Fruit fly (Drosophila melanogaster) Kc167 (cell line): ENCODE data around the gene GstO3.

Experiments used
- Myc ChIP-seq: fragments of >200 bp; optimal IDR thresholded peaks from 2 replicates; lab custom pipeline; 2017; ENCODE audit warnings: missing external identifiers
- Sin3A ChIP-seq: fragments of >200 bp; optimal IDR thresholded peaks from 2 replicates; lab custom pipeline; 2018; ENCODE audit warnings: missing external identifiers
- h ChIP-seq: fragments of >200 bp; optimal IDR thresholded peaks from 3 replicates; lab custom pipeline; 2018; ENCODE audit warnings: missing external identifiers
- insv ChIP-seq: fragments of >200 bp; optimal IDR thresholded peaks from 3 replicates; lab custom pipeline; 2018; ENCODE audit warnings: missing external identifiers
- psq ChIP-seq: fragments of >200 bp; optimal IDR thresholded peaks from 2 replicates; lab custom pipeline; 2017; ENCODE audit warnings: missing external identifiers
- ttk ChIP-seq: sonication (Bioruptor generic); optimal IDR thresholded peaks from 2 replicates; lab custom pipeline; 2017; ENCODE audit warnings: missing external identifiers

Gene GstO3

dm6 chr3L:8546355-8546771, 27.7 kb downstream of the GstO3 start:
- TF ChIP-seq Sin3A (lab: Kevin White, UChicago) (no peak), Myc (lab: Kevin White, UChicago) (no peak), psq (no peak), insv (lab: Kevin White, UChicago) (no peak), h (no peak)

- no peak for TF ChIP-seq Myc (lab: Kevin White, UChicago)
- no peak for TF ChIP-seq psq
- TF ChIP-seq ttk (lab: Kevin White, UChicago), result no peak
- TF ChIP-seq h, result no peak
- TF ChIP-seq Sin3A (lab: Kevin White, UChicago), result no peak
- TF ChIP-seq insv (lab: Kevin White, UChicago), result no peak
Observed at dm6 chr3L:8547104-8547523, 28.4 kb downstream of the GstO3 start.

- TF ChIP-seq insv (lab: Kevin White, UChicago), result no peak
- TF ChIP-seq Myc (lab: Kevin White, UChicago), result no peak
- no peak for TF ChIP-seq h
- no peak for TF ChIP-seq ttk (lab: Kevin White, UChicago)
- no peak for TF ChIP-seq psq
- no peak for TF ChIP-seq Sin3A (lab: Kevin White, UChicago)
Observed at dm6 chr3L:8549183-8549890, 30.7 kb downstream of the GstO3 start.

- TF ChIP-seq Myc (lab: Kevin White, UChicago) (no peak), ttk (lab: Kevin White, UChicago) (no peak), h (no peak), Sin3A (lab: Kevin White, UChicago) (no peak), insv (lab: Kevin White, UChicago) (no peak), psq (no peak)
Observed at dm6 chr3L:8550836-8551235, 32.2 kb downstream of the GstO3 start.

- no peak for TF ChIP-seq insv (lab: Kevin White, UChicago)
- no peak for TF ChIP-seq h
- no peak for TF ChIP-seq Myc (lab: Kevin White, UChicago)
Observed at dm6 chr3L:8553125-8553524, 34.4 kb downstream of the GstO3 start.

dm6 chr3L:8554024-8554642, 35.4 kb downstream of the GstO3 start:
- TF ChIP-seq Myc (lab: Kevin White, UChicago) (no peak), insv (lab: Kevin White, UChicago) (no peak), ttk (lab: Kevin White, UChicago) (no peak), psq (no peak), Sin3A (lab: Kevin White, UChicago) (no peak), h (no peak)

- TF ChIP-seq h (no peak), Sin3A (lab: Kevin White, UChicago) (no peak), psq (no peak), Myc (lab: Kevin White, UChicago) (no peak), ttk (lab: Kevin White, UChicago) (no peak), insv (lab: Kevin White, UChicago) (no peak)
Observed at dm6 chr3L:8557018-8557417, 38.3 kb downstream of the GstO3 start.

dm6 chr3L:8559754-8560328, 41.2 kb downstream of the GstO3 start:
- TF ChIP-seq Sin3A (lab: Kevin White, UChicago), result no peak
- TF ChIP-seq ttk (lab: Kevin White, UChicago), result no peak
- no peak for TF ChIP-seq h
- no peak for TF ChIP-seq Myc (lab: Kevin White, UChicago)
- TF ChIP-seq insv (lab: Kevin White, UChicago), result no peak
- TF ChIP-seq psq, result no peak

dm6 chr3L:8560637-8561036, 42.0 kb downstream of the GstO3 start:
- TF ChIP-seq h (no peak), insv (lab: Kevin White, UChicago) (no peak), psq (no peak), Myc (lab: Kevin White, UChicago) (no peak), Sin3A (lab: Kevin White, UChicago) (no peak), ttk (lab: Kevin White, UChicago) (no peak)
